Worm (Caenorhabditis elegans): ENCODE results near the gene scc-3.

DNA sequence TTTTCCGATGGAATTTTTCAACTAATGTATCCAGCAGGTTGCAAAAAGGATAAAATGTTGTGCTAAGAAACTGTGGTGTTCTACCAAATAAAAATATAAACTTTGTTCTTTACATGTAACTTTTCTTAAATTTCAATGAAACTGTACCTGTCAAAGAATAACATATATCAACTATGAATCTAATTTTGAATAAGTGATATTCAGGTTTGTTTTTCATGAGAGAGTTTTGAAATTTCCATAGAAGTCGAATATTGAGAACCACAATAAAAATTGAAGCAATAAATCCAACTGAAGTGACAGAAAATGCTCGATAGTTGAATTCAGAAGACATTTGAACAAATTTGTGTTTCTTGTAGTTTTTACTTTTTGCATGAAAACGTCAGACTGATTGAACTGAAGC, 26.4 kb downstream of the scc-3 start, which contains the start of gene srbc-43:
- TF ChIP-seq nhr-28 (tag; optimal IDR thresholded peaks at IDR 0.05) = no peak
- no peak for TF ChIP-seq elt-2 (tag; optimal IDR thresholded peaks at IDR 0.05)
